Worm (Caenorhabditis elegans) whole organism, L4/young adult: ENCODE measurements around the gene Y26G10.1.

ENCODE experiments used
- W03F9.2 ChIP-seq: fragments of 150-350 bp; optimal IDR thresholded peaks from 2 replicates; lab custom pipeline; 2014; ENCODE audit warnings: missing biosample characterization, missing genetic modification characterization
- dao-5 ChIP-seq: sonication (generic microtip); optimal IDR thresholded peaks from 2 replicates; lab custom pipeline; 2016; ENCODE audit warnings: missing genotype, missing genetic modification characterization, moderate library complexity, missing compliant biosample characterization
- him-1 ChIP-seq: sonication (generic microtip); optimal IDR thresholded peaks from 2 replicates; lab custom pipeline; 2016; ENCODE audit warnings: missing genotype, missing genetic modification reagents, missing genetic modification characterization, missing compliant biosample characterization

DNA sequence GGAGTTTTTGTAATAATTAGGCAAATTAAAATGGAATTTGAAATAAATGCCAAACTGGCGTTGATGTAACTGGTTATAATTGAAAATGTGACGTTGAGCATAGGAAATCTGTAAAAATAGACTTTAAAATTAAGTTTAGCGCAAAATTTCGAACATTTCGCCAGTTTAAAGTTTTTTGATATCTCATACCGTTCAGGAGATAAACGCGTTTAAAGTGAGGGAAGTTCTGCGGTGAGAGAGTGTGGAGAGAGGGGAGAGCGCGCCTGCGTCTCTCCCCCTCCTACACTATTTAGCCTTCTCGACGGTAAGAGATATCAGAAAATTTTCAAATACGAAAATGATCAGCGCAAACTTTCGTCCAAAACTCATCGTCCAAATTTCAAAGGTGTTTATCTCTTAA lies 19.1 kb downstream of the Y26G10.1 start, which contains the start of gene str-92:
- TF ChIP-seq him-1 (tag; lab: Kevin White, UChicago) (no peak), dao-5 (tag; lab: Kevin White, UChicago) (no peak), W03F9.2 (tag; lab: Kevin White, UChicago) (no peak)
